Worm (Caenorhabditis elegans): ENCODE data around the gene D1005.2.

Gene D1005.2

ce11 chrX:1451240-1451639 is 7.6 kb upstream of the D1005.2 start:
- TF ChIP-seq lin-39 (tag; optimal IDR thresholded peaks at IDR 0.05) (no peak), zag-1 (tag; optimal IDR thresholded peaks at IDR 0.05) (no peak), ceh-16 (tag; optimal IDR thresholded peaks at IDR 0.05) (no peak), tbx-2 (tag; optimal IDR thresholded peaks at IDR 0.05) (no peak)

ce11 chrX:1451816-1452602 is 6.8 kb upstream of the D1005.2 start:
- no peak for TF ChIP-seq skn-1 (tag; optimal IDR thresholded peaks at IDR 0.05)
- TF ChIP-seq ama-1 (optimal IDR thresholded peaks at IDR 0.05) = peak; percentile 79
- peak; percentile 22 for TF ChIP-seq pha-4 (tag; optimal IDR thresholded peaks at IDR 0.05)
- peak; percentile 1 for TF ChIP-seq nhr-23 (tag; optimal IDR thresholded peaks at IDR 0.05)
- peak; percentile 33 for TF ChIP-seq lsy-12 (tag; optimal IDR thresholded peaks at IDR 0.05)
- peak; percentile 6 for TF ChIP-seq nhr-25 (tag; optimal IDR thresholded peaks at IDR 0.05)
- no peak for TF ChIP-seq R02D3.7 (tag; optimal IDR thresholded peaks at IDR 0.05)
- TF ChIP-seq zag-1 (tag; optimal IDR thresholded peaks at IDR 0.05) = no peak

- TF ChIP-seq hmg-11 (tag; optimal IDR thresholded peaks at IDR 0.05) (no peak), egl-5 (tag; optimal IDR thresholded peaks at IDR 0.05) (no peak), tbx-2 (tag; optimal IDR thresholded peaks at IDR 0.05) (no peak), nhr-25 (tag; optimal IDR thresholded peaks at IDR 0.05) (peak; percentile 16), ztf-11 (tag; optimal IDR thresholded peaks at IDR 0.05) (no peak), skn-1 (tag; optimal IDR thresholded peaks at IDR 0.05) (no peak), ceh-82 (tag; optimal IDR thresholded peaks at IDR 0.05) (no peak), nhr-76 (tag; optimal IDR thresholded peaks at IDR 0.05) (no peak), ceh-16 (tag; optimal IDR thresholded peaks at IDR 0.05) (no peak), pha-4 (tag; optimal IDR thresholded peaks at IDR 0.05) (peak; percentile 56), mml-1 (tag; optimal IDR thresholded peaks at IDR 0.05) (no peak), ZK546.5 (tag; optimal IDR thresholded peaks at IDR 0.05) (no peak), daf-12 (tag; optimal IDR thresholded peaks at IDR 0.05) (no peak), nhr-23 (tag; optimal IDR thresholded peaks at IDR 0.05) (no peak), pqm-1 (tag; optimal IDR thresholded peaks at IDR 0.05) (peak; percentile 40), unc-39 (tag; optimal IDR thresholded peaks at IDR 0.05) (no peak), unc-62 (GFP tag; optimal IDR thresholded peaks at IDR 0.05) (no peak), ama-1 (optimal IDR thresholded peaks at IDR 0.05) (no peak), sea-2 (GFP tag; optimal IDR thresholded peaks at IDR 0.05) (no peak), snpc-4 (tag; optimal IDR thresholded peaks at IDR 0.05) (no peak), nhr-43 (tag; optimal IDR thresholded peaks at IDR 0.05; ENCODE audit: poor library complexity, severe bottlenecking) (no peak), mdl-1 (tag; optimal IDR thresholded peaks at IDR 0.05) (no peak), zag-1 (tag; optimal IDR thresholded peaks at IDR 0.05) (no peak), jun-1 (tag; optimal IDR thresholded peaks at IDR 0.05) (no peak), eor-1 (tag; optimal IDR thresholded peaks at IDR 0.05) (no peak), ztf-4 (tag; optimal IDR thresholded peaks at IDR 0.05) (no peak), egl-27 (tag; optimal IDR thresholded peaks at IDR 0.05) (no peak), lin-39 (tag; optimal IDR thresholded peaks at IDR 0.05) (peak; percentile 27), R02D3.7 (tag; optimal IDR thresholded peaks at IDR 0.05) (no peak), elt-2 (tag; optimal IDR thresholded peaks at IDR 0.05) (peak; percentile 79), lin-15B (tag; optimal IDR thresholded peaks at IDR 0.05) (no peak)
Observed at ce11 chrX:1453770-1454169, 5.1 kb upstream of the D1005.2 start, which contains the start of gene cebp-1. TSS of gene cebp-1 (minus strand) at chrX:1453868.

- peak; percentile 88 for TF ChIP-seq nfya-1 (tag; optimal IDR thresholded peaks at IDR 0.05; ENCODE audit: insufficient read depth)
- TF ChIP-seq pha-4 (tag; optimal IDR thresholded peaks at IDR 0.05) = peak; percentile 94
- TF ChIP-seq unc-62 (GFP tag; optimal IDR thresholded peaks at IDR 0.05) = peak; percentile 64
- peak in 2 of 3 experiments; percentile 44 to 77 for TF ChIP-seq elt-3 (tag; optimal IDR thresholded peaks at IDR 0.05)
- peak; percentile 48 for TF ChIP-seq lin-15B (tag; optimal IDR thresholded peaks at IDR 0.05)
- TF ChIP-seq ceh-16 (tag; optimal IDR thresholded peaks at IDR 0.05) = no peak
- TF ChIP-seq elt-1 (tag; optimal IDR thresholded peaks at IDR 0.05) = peak; percentile 6
- peak; percentile 98 for TF ChIP-seq nhr-25 (tag; optimal IDR thresholded peaks at IDR 0.05)
- no peak for TF ChIP-seq eor-1 (tag; optimal IDR thresholded peaks at IDR 0.05)
- no peak for TF ChIP-seq ztf-4 (tag; optimal IDR thresholded peaks at IDR 0.05)
- no peak for TF ChIP-seq nhr-12 (tag; optimal IDR thresholded peaks at IDR 0.05)
- peak; percentile 77 for TF ChIP-seq ama-1 (optimal IDR thresholded peaks at IDR 0.05)
- peak; percentile 76 for TF ChIP-seq mdl-1 (tag; optimal IDR thresholded peaks at IDR 0.05)
- TF ChIP-seq skn-1 (tag; optimal IDR thresholded peaks at IDR 0.05) = peak; percentile 83
- peak; percentile 100 for TF ChIP-seq fos-1 (tag; optimal IDR thresholded peaks at IDR 0.05)
- no peak for TF ChIP-seq daf-12 (tag; optimal IDR thresholded peaks at IDR 0.05)
- TF ChIP-seq R02D3.7 (tag; optimal IDR thresholded peaks at IDR 0.05) = peak; percentile 57
- peak; percentile 84 for TF ChIP-seq nhr-11 (tag; optimal IDR thresholded peaks at IDR 0.05)
- TF ChIP-seq fkh-10 (GFP tag; optimal IDR thresholded peaks at IDR 0.05) = peak; percentile 44
- peak; percentile 16 for TF ChIP-seq unc-39 (tag; optimal IDR thresholded peaks at IDR 0.05)
- TF ChIP-seq ztf-11 (tag; optimal IDR thresholded peaks at IDR 0.05) = no peak
- peak; percentile 79 for TF ChIP-seq snpc-4 (tag; optimal IDR thresholded peaks at IDR 0.05)
- TF ChIP-seq ZK546.5 (tag; optimal IDR thresholded peaks at IDR 0.05) = no peak
- peak; percentile 83 for TF ChIP-seq elt-2 (tag; optimal IDR thresholded peaks at IDR 0.05)
- TF ChIP-seq nhr-43 (tag; optimal IDR thresholded peaks at IDR 0.05; ENCODE audit: poor library complexity, severe bottlenecking) = peak; percentile 74
- no peak for TF ChIP-seq nhr-237 (tag; optimal IDR thresholded peaks at IDR 0.05)
- peak; percentile 81 for TF ChIP-seq ceh-82 (tag; optimal IDR thresholded peaks at IDR 0.05)
- TF ChIP-seq lin-39 (tag; optimal IDR thresholded peaks at IDR 0.05) = peak; percentile 93
- no peak for TF ChIP-seq ceh-9 (tag; optimal IDR thresholded peaks at IDR 0.05)
- TF ChIP-seq aly-2 (tag; optimal IDR thresholded peaks at IDR 0.05) = no peak
- peak; percentile 90 for TF ChIP-seq egl-27 (tag; optimal IDR thresholded peaks at IDR 0.05)
- TF ChIP-seq pqm-1 (tag; optimal IDR thresholded peaks at IDR 0.05) = peak; percentile 55
Observed at ce11 chrX:1454385-1454784, 4.4 kb upstream of the D1005.2 start.
